Worm (Caenorhabditis elegans): Measurements from ENCODE around the gene C08E8.11.

DNA sequence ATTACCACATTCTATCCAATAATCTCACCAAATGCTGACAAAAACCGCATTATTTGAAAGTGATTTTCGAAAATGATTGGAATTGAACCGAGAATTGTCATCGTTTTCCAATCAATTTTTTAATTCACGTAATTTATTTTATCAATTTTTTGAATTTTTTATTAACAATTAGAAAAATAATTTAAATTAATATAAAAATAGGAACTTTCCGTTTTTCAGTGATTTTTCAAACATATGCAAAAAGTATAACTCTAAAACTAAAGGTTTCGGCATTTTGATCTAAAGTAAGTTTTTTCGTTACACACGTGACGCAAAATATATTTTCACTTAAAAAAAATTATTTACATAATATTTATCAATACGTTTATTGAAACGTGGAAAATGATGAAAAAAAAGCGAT is 43.4 kb downstream of the C08E8.11 start, which contains the start of gene Y51A2B.6:
- TF ChIP-seq hlh-12 (tag; optimal IDR thresholded peaks at IDR 0.05): no peak
- TF ChIP-seq ceh-40 (GFP tag; IDR thresholded peaks at IDR 0.05): no peak
- no peak for TF ChIP-seq nfya-1 (tag; optimal IDR thresholded peaks at IDR 0.05; ENCODE audit: borderline replicate concordance, insufficient read depth)
- no peak for TF ChIP-seq lsy-27 (tag; optimal IDR thresholded peaks at IDR 0.05; ENCODE audit: borderline replicate concordance, insufficient read depth)
- no peak for TF ChIP-seq egl-18 (GFP tag; IDR thresholded peaks at IDR 0.05)
- no peak for TF ChIP-seq sptf-2 (GFP tag; optimal IDR thresholded peaks at IDR 0.05)
- no peak for TF ChIP-seq hsf-1 (GFP tag; IDR thresholded peaks at IDR 0.05)
- TF ChIP-seq somi-1 (GFP tag; optimal IDR thresholded peaks at IDR 0.05): no peak
- TF ChIP-seq K11D2.4 (GFP tag; IDR thresholded peaks at IDR 0.05): no peak
- TF ChIP-seq unc-130 (GFP tag; optimal IDR thresholded peaks at IDR 0.05): no peak

Data from whole organism, young adult.